Fruit fly (Drosophila melanogaster): Measurements from ENCODE around the gene alt.
A peak's percentile ranks its signal among the peaks of the same experiment; 100 is the strongest.

Gene alt

DNA sequence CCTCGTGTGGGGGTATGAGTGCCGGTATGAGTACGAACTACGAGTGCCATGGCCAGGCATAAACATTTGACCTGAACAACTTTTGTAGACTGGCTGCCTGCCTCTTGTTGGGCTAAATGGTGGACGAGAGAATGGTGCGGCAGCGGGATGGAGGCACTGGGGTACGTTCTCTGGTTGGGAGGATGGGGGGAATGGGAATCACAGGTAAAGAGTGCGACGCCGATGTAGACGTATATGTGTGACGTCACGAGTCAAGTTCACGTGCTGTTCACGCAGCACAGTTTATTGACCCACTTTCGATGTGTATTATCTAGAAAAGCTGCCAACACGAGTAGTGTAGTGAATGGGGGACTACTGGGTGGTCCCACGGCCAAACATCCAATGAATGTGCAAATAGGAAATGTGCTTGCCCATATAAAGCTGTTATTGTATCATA, 24.7 kb upstream of the alt start (continued):
- TF ChIP-seq Pdp1 (GFP tag; optimal IDR thresholded peaks at IDR 0.05) (peak in 1 of 2 experiments; percentile 57), HLH54F (GFP tag; optimal IDR thresholded peaks at IDR 0.05) (no peak), amos (GFP tag; IDR thresholded peaks at IDR 0.05; ENCODE audit: partially characterized antibody) (peak; percentile 22; the same call in 1 of the 2 replicates), sug (tag; optimal IDR thresholded peaks at IDR 0.05) (peak; percentile 14), CG15514 (GFP tag; optimal IDR thresholded peaks at IDR 0.05) (no peak), Adf1 (GFP tag; IDR thresholded peaks at IDR 0.05) (peak; percentile 21; the same call in 1 of the 2 replicates), croc (GFP tag; conservative IDR thresholded peaks at IDR 0.05) (no peak), shn (GFP tag; optimal IDR thresholded peaks at IDR 0.05) (peak; percentile 12), disco-r (GFP tag; optimal IDR thresholded peaks at IDR 0.05) (peak; percentile 6), CG11504 (tag; optimal IDR thresholded peaks at IDR 0.05) (no peak), CG14014 (GFP tag; IDR thresholded peaks at IDR 0.05) (no peak), zen2 (GFP tag; IDR thresholded peaks at IDR 0.05; ENCODE audit: partially characterized antibody) (no peak), aop (GFP tag; IDR thresholded peaks at IDR 0.05) (no peak), CG6175 (GFP tag; IDR thresholded peaks at IDR 0.05) (0 out of 3 replicates have a peak, but pooled peaks have one; percentile 35), ken (GFP tag; IDR thresholded peaks at IDR 0.05) (no peak), kni (GFP tag; optimal IDR thresholded peaks at IDR 0.05) (peak; percentile 48), CG3847 (GFP tag; IDR thresholded peaks at IDR 0.05) (0 out of 2 replicates have a peak, but pooled peaks have one; percentile 5), chn (GFP tag; optimal IDR thresholded peaks at IDR 0.05) (no peak), pros (GFP tag; optimal IDR thresholded peaks at IDR 0.05) (no peak), sd (tag; optimal IDR thresholded peaks at IDR 0.05) (peak; percentile 49), Deaf1 (tag; optimal IDR thresholded peaks at IDR 0.05) (peak; percentile 36), Med (GFP tag) (peak; percentile 88), crc (GFP tag; optimal IDR thresholded peaks at IDR 0.05) (no peak), twi (tag; optimal IDR thresholded peaks at IDR 0.05) (no peak), z (GFP tag; IDR thresholded peaks at IDR 0.05) (0 out of 3 replicates have a peak, but pooled peaks have one; percentile 34), vfl (GFP tag; optimal IDR thresholded peaks at IDR 0.05) (no peak), rib (GFP tag; IDR thresholded peaks at IDR 0.05) (peak; percentile 65; the same call in 1 of the 2 replicates), chinmo (GFP tag; IDR thresholded peaks at IDR 0.05; ENCODE audit: partially characterized antibody) (0 out of 4 replicates have a peak, but pooled peaks have one; percentile 42), Neu2 (GFP tag; optimal IDR thresholded peaks at IDR 0.05; ENCODE audit: borderline replicate concordance) (no peak), CG14050 (GFP tag; IDR thresholded peaks at IDR 0.05) (no peak), Hand (GFP tag; optimal IDR thresholded peaks at IDR 0.05) (no peak), CG10979 (tag; optimal IDR thresholded peaks at IDR 0.05) (no peak), gcm2 (GFP tag; optimal IDR thresholded peaks at IDR 0.05) (no peak), CTCF (GFP tag; optimal IDR thresholded peaks at IDR 0.05) (no peak), zen (tag; optimal IDR thresholded peaks at IDR 0.05) (no peak), CG12744 (GFP tag; optimal IDR thresholded peaks at IDR 0.05) (no peak), CG8281 (tag; optimal IDR thresholded peaks at IDR 0.05) (no peak), Rfx (GFP tag; IDR thresholded peaks at IDR 0.05) (no peak), CG8924 (tag; optimal IDR thresholded peaks at IDR 0.05) (no peak), crol (GFP tag; IDR thresholded peaks at IDR 0.05) (peak; percentile 91), ftz-f1 (GFP tag; optimal IDR thresholded peaks at IDR 0.05) (peak; percentile 83), sna (GFP tag; IDR thresholded peaks at IDR 0.05; ENCODE audit: partially characterized antibody) (no peak), stc (GFP tag; IDR thresholded peaks at IDR 0.05) (no peak), NC2β (GFP tag; optimal IDR thresholded peaks at IDR 0.05) (no peak), Blimp-1 (GFP tag; optimal IDR thresholded peaks at IDR 0.05) (peak; percentile 9), CG5180 (GFP tag; optimal IDR thresholded peaks at IDR 0.05) (peak; percentile 44), ci (GFP tag; IDR thresholded peaks at IDR 0.05) (0 out of 3 replicates have a peak, but pooled peaks have one; percentile 50), CG11247 (GFP tag; IDR thresholded peaks at IDR 0.05) (no peak), tap (tag; optimal IDR thresholded peaks at IDR 0.05) (peak; percentile 4), pita (GFP tag; optimal IDR thresholded peaks at IDR 0.05) (no peak), CG10543 (GFP tag; optimal IDR thresholded peaks at IDR 0.05) (peak; percentile 65)
